Worm (Caenorhabditis elegans) whole organism, L3 larva: ENCODE results near the gene srab-9.

Experiments used
- ZK546.5 ChIP-seq: sonication (generic microtip); optimal IDR thresholded peaks from 2 replicates; lab custom pipeline; 2017; ENCODE audit warnings: missing biosample characterization, missing genetic modification characterization
- aly-2 ChIP-seq: fragments of 150-350 bp; optimal IDR thresholded peaks from 2 replicates; lab custom pipeline; 2014; ENCODE audit warnings: missing biosample characterization, missing genetic modification characterization
- ceh-16 ChIP-seq: sonication (generic microtip); optimal IDR thresholded peaks from 2 replicates; lab custom pipeline; 2017; ENCODE audit warnings: missing biosample characterization, missing genetic modification characterization
- ceh-28 ChIP-seq: fragments of 150-350 bp; optimal IDR thresholded peaks from 2 replicates; lab custom pipeline; 2014; ENCODE audit warnings: missing biosample characterization, missing genetic modification reagents, missing genetic modification characterization
- ceh-82 ChIP-seq: fragments of 150-350 bp; optimal IDR thresholded peaks from 2 replicates; lab custom pipeline; 2014; ENCODE audit warnings: missing biosample characterization, missing genetic modification characterization
- ceh-9 ChIP-seq: sonication (generic microtip); optimal IDR thresholded peaks from 2 replicates; lab custom pipeline; 2018; ENCODE audit warnings: missing biosample characterization, missing genetic modification characterization
- daf-12 ChIP-seq: fragments of 150-350 bp; optimal IDR thresholded peaks from 2 replicates; lab custom pipeline; 2014; ENCODE audit warnings: missing biosample characterization, missing genetic modification reagents, missing genetic modification characterization
- egl-27 ChIP-seq: sonication (generic microtip); optimal IDR thresholded peaks from 4 replicates; lab custom pipeline; 2017; ENCODE audit warnings: missing biosample characterization, missing genetic modification reagents, missing genetic modification characterization
- egl-5 ChIP-seq: fragments of 150-350 bp; optimal IDR thresholded peaks from 2 replicates; lab custom pipeline; 2017; ENCODE audit warnings: missing biosample characterization, missing genetic modification reagents, missing genetic modification characterization, inconsistent platforms
- elt-1 ChIP-seq: fragments of 150-350 bp; optimal IDR thresholded peaks from 2 replicates; lab custom pipeline; 2014; ENCODE audit warnings: missing biosample characterization, missing genetic modification characterization
- elt-3 ChIP-seq, 3 experiments: fragments of 150-350 bp in 1 of 3; sonication (generic microtip) in 2 of 3; optimal IDR thresholded peaks; 2 replicates in 2 of 3; 4 replicates in 1 of 3; lab custom pipeline; 2014 to 2017; ENCODE audit warnings: missing biosample characterization in 3 of 3, missing genetic modification characterization in 3 of 3
- fkh-2 ChIP-seq: fragments of 150-350 bp; optimal IDR thresholded peaks from 2 replicates; lab custom pipeline; 2014; ENCODE audit warnings: missing biosample characterization, missing genetic modification reagents, missing genetic modification characterization
- fos-1 ChIP-seq: fragments of 150-350 bp; optimal IDR thresholded peaks from 2 replicates; lab custom pipeline; 2014; ENCODE audit warnings: missing biosample characterization, missing genetic modification characterization
- hmg-11 ChIP-seq: sonication (generic microtip); optimal IDR thresholded peaks from 2 replicates; lab custom pipeline; 2016; ENCODE audit warnings: missing genetic modification characterization, missing compliant biosample characterization
- jun-1 ChIP-seq: fragments of 150-350 bp; optimal IDR thresholded peaks from 2 replicates; lab custom pipeline; 2014; ENCODE audit warnings: missing biosample characterization, missing genetic modification reagents, missing genetic modification characterization
- lin-15B ChIP-seq: fragments of 150-350 bp; optimal IDR thresholded peaks from 2 replicates; lab custom pipeline; 2014; ENCODE audit warnings: missing biosample characterization, missing genetic modification characterization
- lsy-12 ChIP-seq: sonication (generic microtip); optimal IDR thresholded peaks from 2 replicates; lab custom pipeline; 2016; ENCODE audit warnings: mild to moderate bottlenecking, missing genetic modification characterization, missing compliant biosample characterization
- mdl-1 ChIP-seq: fragments of 150-350 bp; optimal IDR thresholded peaks from 2 replicates; lab custom pipeline; 2014; ENCODE audit warnings: missing biosample characterization, missing genetic modification characterization
- nfya-1 ChIP-seq: sonication (generic microtip); optimal IDR thresholded peaks from 2 replicates; lab custom pipeline; 2017; ENCODE audit warnings: missing genetic modification characterization, mild to moderate bottlenecking, missing compliant biosample characterization, antibody characterized with exemption, moderate library complexity; ENCODE audit not compliant: insufficient read depth
- nhr-11 ChIP-seq: fragments of 150-350 bp; optimal IDR thresholded peaks from 2 replicates; lab custom pipeline; 2014; ENCODE audit warnings: missing biosample characterization, missing genetic modification characterization
- nhr-12 ChIP-seq: fragments of 150-350 bp; optimal IDR thresholded peaks from 2 replicates; lab custom pipeline; 2014; ENCODE audit warnings: missing biosample characterization, missing genetic modification characterization
- nhr-23 ChIP-seq: fragments of 150-350 bp; optimal IDR thresholded peaks from 2 replicates; lab custom pipeline; 2014; ENCODE audit warnings: missing biosample characterization, missing genetic modification reagents, missing genetic modification characterization
- nhr-237 ChIP-seq: fragments of 150-350 bp; optimal IDR thresholded peaks from 2 replicates; lab custom pipeline; 2014; ENCODE audit warnings: missing biosample characterization, missing genetic modification characterization
- nhr-25 ChIP-seq: sonication (generic microtip); optimal IDR thresholded peaks from 2 replicates; lab custom pipeline; 2017; ENCODE audit warnings: missing biosample characterization, missing genetic modification characterization
- nhr-28 ChIP-seq: fragments of 150-350 bp; optimal IDR thresholded peaks from 2 replicates; lab custom pipeline; 2014; ENCODE audit warnings: missing biosample characterization, missing genetic modification characterization
- nhr-76 ChIP-seq: fragments of 150-350 bp; sonication (generic microtip); optimal IDR thresholded peaks from 5 replicates; lab custom pipeline; 2014; ENCODE audit warnings: missing biosample characterization, missing genetic modification characterization
- nhr-77 ChIP-seq: fragments of 150-350 bp; optimal IDR thresholded peaks from 2 replicates; lab custom pipeline; 2014; ENCODE audit warnings: missing biosample characterization, missing genetic modification characterization
- pha-4 ChIP-seq: fragments of 150-350 bp; optimal IDR thresholded peaks from 2 replicates; lab custom pipeline; 2014; ENCODE audit warnings: missing biosample characterization, missing genetic modification reagents, missing genetic modification characterization
- sea-2 ChIP-seq: fragments of 150-350 bp; sonication (generic microtip); optimal IDR thresholded peaks from 4 replicates; lab custom pipeline; 2014; ENCODE audit warnings: missing biosample characterization, missing genetic modification reagents, missing genetic modification characterization
- tbx-2 ChIP-seq: sonication (generic microtip); optimal IDR thresholded peaks from 2 replicates; lab custom pipeline; 2016; ENCODE audit warnings: mild to moderate bottlenecking, missing genetic modification characterization, missing compliant biosample characterization
- unc-39 ChIP-seq: sonication (generic microtip); optimal IDR thresholded peaks from 4 replicates; lab custom pipeline; 2017; ENCODE audit warnings: missing biosample characterization, missing genetic modification characterization
- ztf-4 ChIP-seq: fragments of 150-350 bp; optimal IDR thresholded peaks from 2 replicates; lab custom pipeline; 2014; ENCODE audit warnings: missing biosample characterization, missing genetic modification characterization

Gene srab-9

DNA sequence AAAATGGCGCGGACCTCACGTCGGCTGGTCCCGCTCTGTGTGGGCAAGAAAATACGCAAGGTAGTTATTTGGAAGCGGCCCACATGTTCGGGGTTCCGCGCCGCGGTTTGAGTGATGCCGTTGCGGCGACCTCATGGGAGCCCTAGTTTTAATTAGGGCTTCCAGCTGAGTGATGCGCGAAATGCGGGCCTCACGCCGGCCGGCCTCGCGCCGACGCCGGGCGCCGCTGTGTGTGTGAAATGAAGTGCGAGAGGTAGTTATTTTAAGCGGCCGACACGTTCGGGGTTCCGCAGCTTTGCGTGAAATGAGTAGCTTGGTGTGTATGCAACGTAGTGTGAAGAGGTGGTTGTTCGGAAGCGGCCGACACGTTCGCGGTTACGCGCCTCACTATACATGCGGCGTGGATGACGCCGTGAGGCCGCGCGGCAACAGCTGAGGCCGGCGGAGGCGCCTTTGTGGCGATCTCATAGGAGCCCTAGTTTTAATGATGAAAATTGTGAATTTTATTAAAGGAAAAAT is 8.9 kb upstream of the srab-9 start:
- TF ChIP-seq nhr-237 (tag; lab: Kevin White, UChicago) (no peak), hmg-11 (tag; lab: Kevin White, UChicago) (no peak), aly-2 (tag; lab: Kevin White, UChicago) (no peak), nhr-25 (no peak), daf-12 (tag; lab: Kevin White, UChicago) (no peak), fkh-2 (tag; lab: Kevin White, UChicago) (no peak), elt-1 (tag; lab: Kevin White, UChicago) (no peak)
- TF ChIP-seq, all 47 proteins: peak for 0

ce11 chrV:3146932-3147331 is 5.8 kb upstream of the srab-9 start, which contains the start of gene srab-11:
Gene srab-11 (minus strand): TSS chrV:3147032.
- no peak for TF ChIP-seq mdl-1 (tag; lab: Kevin White, UChicago)
- TF ChIP-seq nhr-23 (tag; lab: Kevin White, UChicago) = no peak
- TF ChIP-seq lsy-12 = no peak
- TF ChIP-seq, all 47 proteins: peak for 0

DNA sequence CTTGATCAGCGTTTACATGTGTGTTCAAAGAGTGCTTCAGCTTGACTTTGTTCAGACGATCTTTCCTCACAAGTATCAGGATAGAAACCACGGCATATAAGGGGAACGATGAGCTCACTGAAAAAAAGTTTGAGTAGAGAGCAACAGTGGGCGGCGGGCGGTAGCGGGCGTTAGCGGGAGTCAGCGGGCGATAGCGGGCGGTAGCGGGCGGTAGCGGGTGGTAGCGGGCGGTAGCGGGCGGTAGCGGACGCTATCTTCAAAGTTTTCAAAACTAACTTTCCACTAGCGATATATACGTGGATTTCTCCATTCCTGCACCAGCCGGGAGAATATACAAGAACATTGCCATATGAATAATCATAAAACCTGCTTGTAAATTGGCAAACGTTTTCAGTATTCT is 4.2 kb upstream of the srab-9 start:
- TF ChIP-seq elt-3 (tag; optimal IDR thresholded peaks at IDR 0.05; lab: Kevin White, UChicago) (no peak), nhr-25 (no peak), nhr-28 (tag; lab: Kevin White, UChicago) (no peak)

DNA sequence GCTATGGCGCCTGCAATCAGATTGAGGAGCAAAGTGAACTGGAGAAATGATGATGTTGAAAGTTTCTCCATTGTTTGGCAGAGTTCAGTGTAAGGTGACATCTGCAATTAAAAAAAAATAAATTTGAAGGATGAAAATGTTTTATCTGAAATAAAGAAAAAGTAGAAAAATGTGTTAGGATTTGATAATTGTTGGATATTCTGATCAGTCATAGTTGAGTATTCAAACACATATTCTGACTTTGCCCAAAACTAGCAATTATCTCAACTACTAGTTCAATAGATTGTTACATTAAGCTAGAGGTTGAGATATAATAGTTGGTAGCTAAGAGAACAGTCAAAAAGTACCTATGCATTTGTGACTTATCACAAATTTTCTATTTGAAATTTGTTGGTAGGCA is 3.4 kb upstream of the srab-9 start, which contains the start of gene srab-10:
TSS of gene srab-10 (minus strand) at position 101 of the 400 bp plus-strand sequence.
- TF ChIP-seq nhr-77 (tag; lab: Kevin White, UChicago) = no peak
- TF ChIP-seq ceh-82 (tag; lab: Kevin White, UChicago) = no peak
- TF ChIP-seq jun-1 (tag; lab: Kevin White, UChicago) = no peak
- TF ChIP-seq elt-3 (tag; optimal IDR thresholded peaks at IDR 0.05; lab: Kevin White, UChicago) = no peak
- no peak for TF ChIP-seq tbx-2 (tag; lab: Kevin White, UChicago)
- TF ChIP-seq aly-2 (tag; lab: Kevin White, UChicago) = no peak
- TF ChIP-seq daf-12 (tag; lab: Kevin White, UChicago) = no peak
- no peak for TF ChIP-seq nhr-76
- no peak for TF ChIP-seq nfya-1 (tag; lab: Kevin White, UChicago)
- no peak for TF ChIP-seq lsy-12
- TF ChIP-seq ceh-9 = no peak
- TF ChIP-seq ZK546.5 = no peak
- no peak for TF ChIP-seq unc-39
- no peak for TF ChIP-seq ceh-16 (tag; lab: Kevin White, UChicago)
- TF ChIP-seq ceh-28 (tag; lab: Kevin White, UChicago) = no peak
- TF ChIP-seq egl-5 = no peak
- no peak for TF ChIP-seq nhr-11 (tag; lab: Kevin White, UChicago)
- TF ChIP-seq nhr-23 (tag; lab: Kevin White, UChicago) = no peak

- TF ChIP-seq lin-15B (no peak), nhr-77 (tag; lab: Kevin White, UChicago) (no peak), nhr-11 (tag; lab: Kevin White, UChicago) (no peak), jun-1 (tag; lab: Kevin White, UChicago) (no peak), egl-27 (tag; lab: Kevin White, UChicago) (no peak), nhr-12 (tag; lab: Kevin White, UChicago) (no peak)
These were observed 2.6 kb downstream of the srab-9 start, which contains the start of the genes irld-3 and F02C9.1 for ce11 chrV:3138488-3138887. Gene irld-3 (minus strand): TSS chrV:3138588. Gene F02C9.1 (plus strand): TSS chrV:3138703.

DNA sequence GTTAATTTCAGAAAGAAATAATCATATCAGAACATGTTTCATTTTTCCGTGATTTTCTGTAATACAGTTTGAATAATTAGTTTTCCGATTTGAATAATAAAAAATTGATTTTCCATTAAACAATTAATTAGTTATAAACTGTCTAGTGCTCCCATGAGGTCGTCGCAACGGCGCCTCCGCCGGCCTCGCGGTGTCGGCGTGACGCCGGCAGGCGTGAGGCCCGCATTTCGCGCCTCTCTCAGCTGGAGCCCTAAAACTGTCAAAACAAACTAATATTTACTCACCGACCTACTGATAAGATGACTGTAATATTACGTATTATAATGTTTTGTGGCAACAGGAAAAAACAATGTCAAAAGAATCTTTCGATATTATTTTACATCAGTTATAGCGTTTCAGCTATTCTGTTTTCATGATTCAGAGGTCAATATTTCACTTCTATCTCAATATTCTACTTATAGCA is 7.8 kb downstream of the srab-9 start, which contains the start of gene F02C9.2:
TSS of gene F02C9.2 (plus strand) at position 413 of the 463 bp plus-strand sequence.
- TF ChIP-seq fos-1 (tag; lab: Kevin White, UChicago) (no peak), ztf-4 (tag; lab: Kevin White, UChicago) (no peak), pha-4 (tag; lab: Kevin White, UChicago) (no peak), sea-2 (GFP tag; lab: Kevin White, UChicago) (no peak), nhr-237 (tag; lab: Kevin White, UChicago) (no peak)
- TF ChIP-seq, all 47 proteins: peak for 0
